Fruit fly (Drosophila melanogaster) whole organism, embryonic: Measurements from ENCODE around the gene Kif3C.

Source experiments
- B-H1 ChIP-seq: fragments of 200-800 bp; sonication (Bioruptor generic); IDR thresholded peaks from 3 replicates; pipeline ENCODE4 v1.3.6; 2022; ENCODE audit warnings: missing biosample characterization, missing genetic modification characterization
- B-H2 ChIP-seq: fragments of 200-800 bp; sonication (Bioruptor generic); optimal IDR thresholded peaks from 2 replicates; lab custom pipeline; 2018; ENCODE audit warnings: missing biosample characterization, mild to moderate bottlenecking, missing genetic modification characterization
- CG10147 ChIP-seq: fragments of 200-800 bp; sonication (Bioruptor generic); optimal IDR thresholded peaks from 2 replicates; lab custom pipeline; 2019; ENCODE audit warnings: missing biosample characterization, mild to moderate bottlenecking, missing genetic modification characterization, moderate library complexity
- CG1024 ChIP-seq: fragments of 200-800 bp; sonication (Bioruptor generic); IDR thresholded peaks from 2 replicates; pipeline ENCODE4 v1.3.6; 2022; ENCODE audit warnings: missing biosample characterization, missing genetic modification characterization
- CG11093 ChIP-seq: fragments of 200-800 bp; sonication (Bioruptor generic); IDR thresholded peaks from 3 replicates; pipeline ENCODE4 v1.3.6; 2022; ENCODE audit warnings: missing biosample characterization, missing genetic modification characterization
- CG11560 ChIP-seq: fragments of 200-800 bp; sonication (Bioruptor generic); IDR thresholded peaks from 3 replicates; pipeline ENCODE4 v1.3.6; 2022; ENCODE audit warnings: missing biosample characterization, missing genetic modification characterization
- CG11723 ChIP-seq: fragments of 200-800 bp; sonication (Bioruptor generic); optimal IDR thresholded peaks from 2 replicates; lab custom pipeline; 2017; ENCODE audit warnings: missing biosample characterization, mild to moderate bottlenecking, missing genetic modification characterization
- CG15514 ChIP-seq: fragments of 200-800 bp; sonication (Bioruptor generic); optimal IDR thresholded peaks from 3 replicates; lab custom pipeline; 2017; ENCODE audit warnings: missing biosample characterization, missing genetic modification characterization, mild to moderate bottlenecking, moderate library complexity, missing genetic modification reagents
- CG17361 ChIP-seq: fragments of 200-800 bp; sonication (Bioruptor generic); IDR thresholded peaks from 3 replicates; pipeline ENCODE4 v1.3.6; 2022; ENCODE audit warnings: missing biosample characterization, missing genetic modification characterization
- CG18011 ChIP-seq: fragments of 200-800 bp; sonication (Bioruptor generic); optimal IDR thresholded peaks from 2 replicates; lab custom pipeline; 2017; ENCODE audit warnings: missing biosample characterization, missing genetic modification characterization, mild to moderate bottlenecking, moderate library complexity, missing genotype
- CG1832 ChIP-seq: fragments of 200-800 bp; sonication (Bioruptor generic); optimal IDR thresholded peaks from 2 replicates; lab custom pipeline; 2017; ENCODE audit warnings: missing biosample characterization, mild to moderate bottlenecking, missing genetic modification characterization, inconsistent platforms
- CG34224 ChIP-seq: fragments of 200-800 bp; sonication (Bioruptor generic); IDR thresholded peaks from 3 replicates; pipeline ENCODE4 v1.3.6; 2022; ENCODE audit warnings: missing biosample characterization, missing genetic modification characterization; ENCODE audit not compliant: partially characterized antibody
- CG3726 ChIP-seq: fragments of 200-800 bp; sonication (Bioruptor generic); IDR thresholded peaks from 3 replicates; pipeline ENCODE4, ENCODE4 v1.3.6; 2022; ENCODE audit warnings: missing biosample characterization, missing genetic modification characterization
- CG4282 ChIP-seq: fragments of 200-800 bp; sonication (Bioruptor generic); optimal IDR thresholded peaks from 2 replicates; lab custom pipeline; 2016; ENCODE audit warnings: missing biosample characterization, missing genetic modification characterization
- CG5953 ChIP-seq: fragments of 200-800 bp; sonication (Bioruptor generic); IDR thresholded peaks from 2 replicates; pipeline ENCODE4 v1.3.6; 2022; ENCODE audit warnings: missing biosample characterization, missing genetic modification characterization
- CG7271 ChIP-seq: fragments of 200-800 bp; sonication (Bioruptor generic); optimal IDR thresholded peaks from 2 replicates; lab custom pipeline; 2018; ENCODE audit warnings: missing biosample characterization, mild to moderate bottlenecking, missing genetic modification characterization, moderate library complexity
- CG7987 ChIP-seq: fragments of 200-800 bp; sonication (Bioruptor generic); optimal IDR thresholded peaks from 2 replicates; lab custom pipeline; 2018; ENCODE audit warnings: missing biosample characterization, mild to moderate bottlenecking, missing genetic modification characterization, moderate library complexity
- CG8281 ChIP-seq: fragments of 200-800 bp; sonication (Bioruptor generic); optimal IDR thresholded peaks from 2 replicates; lab custom pipeline; 2018; ENCODE audit warnings: missing biosample characterization, mild to moderate bottlenecking, missing genetic modification characterization, moderate library complexity
- CG8924 ChIP-seq: fragments of 200-800 bp; optimal IDR thresholded peaks from 3 replicates; lab custom pipeline; 2019; ENCODE audit warnings: missing biosample characterization, mild to moderate bottlenecking, missing genetic modification characterization, moderate library complexity
- CG9797 ChIP-seq: fragments of 200-800 bp; sonication (Bioruptor generic); optimal IDR thresholded peaks from 3 replicates; lab custom pipeline; 2018; ENCODE audit warnings: missing biosample characterization, mild to moderate bottlenecking, missing genetic modification characterization
- CG9817 ChIP-seq: fragments of 200-800 bp; sonication (Bioruptor generic); optimal IDR thresholded peaks from 2 replicates; lab custom pipeline; 2018; ENCODE audit warnings: missing biosample characterization, mild to moderate bottlenecking, missing genetic modification characterization, moderate library complexity
- Doc3 ChIP-seq: fragments of 200-800 bp; sonication (Bioruptor generic); IDR thresholded peaks from 3 replicates; pipeline ENCODE4 v1.3.6; 2022; ENCODE audit warnings: missing biosample characterization, missing genetic modification characterization; ENCODE audit not compliant: partially characterized antibody
- E2f1 ChIP-seq: fragments of 200-800 bp; sonication (Bioruptor generic); IDR thresholded peaks from 2 replicates; pipeline ENCODE4 v1.3.6; 2022; ENCODE audit warnings: missing biosample characterization, missing genetic modification characterization
- E2f2 ChIP-seq: fragments of 200-800 bp; sonication (Bioruptor generic); IDR thresholded peaks from 2 replicates; pipeline ENCODE4 v1.3.6; 2022; ENCODE audit warnings: missing biosample characterization, missing genetic modification characterization
- Hr78 ChIP-seq, 2 experiments: fragments of 200-800 bp in 1 of 2; fragments of >200 bp in 1 of 2; sonication (Bioruptor generic) in 1 of 2; optimal IDR thresholded peaks; 2 replicates each; lab custom pipeline; 2017 to 2019; ENCODE audit warnings: missing biosample characterization in 2 of 2, missing genetic modification characterization in 2 of 2, mild to moderate bottlenecking in 1 of 2, moderate library complexity in 1 of 2
- Mes4 ChIP-seq: fragments of 200-800 bp; sonication (Bioruptor generic); optimal IDR thresholded peaks from 2 replicates; lab custom pipeline; 2016; ENCODE audit warnings: missing biosample characterization, missing genetic modification characterization
- Nf-YA ChIP-seq: fragments of 200-800 bp; sonication (Bioruptor generic); IDR thresholded peaks from 2 replicates; pipeline ENCODE4 v1.3.6; 2022; ENCODE audit warnings: missing biosample characterization, missing genetic modification characterization
- Scr ChIP-seq: fragments of 200-800 bp; sonication (Bioruptor generic); IDR thresholded peaks from 2 replicates; pipeline ENCODE4 v1.3.6; 2022; ENCODE audit warnings: missing biosample characterization, missing genetic modification characterization; ENCODE audit not compliant: partially characterized antibody
- Xbp1 ChIP-seq: fragments of 200-800 bp; sonication (Bioruptor generic); optimal IDR thresholded peaks from 3 replicates; lab custom pipeline; 2016; ENCODE audit warnings: missing biosample characterization, mild to moderate bottlenecking, missing genetic modification characterization
- bsh ChIP-seq, 2 experiments: fragments of 200-800 bp; sonication (Bioruptor generic); optimal IDR thresholded peaks; 2 replicates each; lab custom pipeline; 2017 to 2018; ENCODE audit warnings: mild to moderate bottlenecking in 2 of 2, missing biosample characterization in 2 of 2, missing genetic modification characterization in 2 of 2, moderate library complexity in 1 of 2
- cato ChIP-seq: fragments of 200-800 bp; sonication (Bioruptor generic); optimal IDR thresholded peaks from 2 replicates; lab custom pipeline; 2016; ENCODE audit warnings: missing biosample characterization, missing genetic modification characterization, borderline replicate concordance
- dm ChIP-seq: fragments of 200-800 bp; sonication (Bioruptor generic); optimal IDR thresholded peaks from 3 replicates; lab custom pipeline; 2016; ENCODE audit warnings: missing biosample characterization, missing genetic modification characterization
- ftz-f1 ChIP-seq: fragments of 200-800 bp; sonication (Bioruptor generic); optimal IDR thresholded peaks from 2 replicates; lab custom pipeline; 2016; ENCODE audit warnings: missing biosample characterization, missing genetic modification characterization
- hkb ChIP-seq, 2 experiments: fragments of 200-800 bp in 1 of 2; fragments of >200 bp in 1 of 2; sonication (Bioruptor generic) in 1 of 2; IDR thresholded peaks in 1 of 2; optimal IDR thresholded peaks in 1 of 2; 2 replicates each; pipeline versions ENCODE4 v1.3.6 to Lab custom; 2017 to 2022; ENCODE audit warnings: missing biosample characterization in 1 of 2, missing genetic modification characterization in 1 of 2
- insv ChIP-seq, 2 experiments: fragments of 200-800 bp; sonication (Bioruptor generic); optimal IDR thresholded peaks; 3 replicates each; lab custom pipeline; 2016 to 2018; ENCODE audit warnings: missing biosample characterization in 2 of 2, missing genetic modification characterization in 2 of 2
- nerfin-1 ChIP-seq: fragments of 200-800 bp; sonication (Bioruptor generic); optimal IDR thresholded peaks from 3 replicates; lab custom pipeline; 2019; ENCODE audit warnings: missing biosample characterization, mild to moderate bottlenecking, missing genetic modification characterization, moderate library complexity
- nerfin-2 ChIP-seq: fragments of 200-800 bp; sonication (Bioruptor generic); IDR thresholded peaks from 2 replicates; pipeline ENCODE4 v1.3.6; 2022; ENCODE audit warnings: missing biosample characterization, missing genetic modification characterization; ENCODE audit not compliant: partially characterized antibody
- onecut ChIP-seq: fragments of 200-800 bp; sonication (Bioruptor generic); IDR thresholded peaks from 2 replicates; pipeline ENCODE4 v1.3.6; 2022; ENCODE audit warnings: missing biosample characterization, missing genetic modification characterization
- org-1 ChIP-seq: fragments of 200-800 bp; sonication (Bioruptor generic); optimal IDR thresholded peaks from 2 replicates; lab custom pipeline; 2017; ENCODE audit warnings: missing biosample characterization, missing genetic modification characterization
- prd ChIP-seq, 3 experiments: fragments of >200 bp in 2 of 3; fragments of 200-800 bp in 1 of 3; sonication (Bioruptor generic) in 1 of 3; optimal IDR thresholded peaks in 2 of 3; IDR thresholded peaks in 1 of 3; 2 replicates in 2 of 3; 3 replicates in 1 of 3; pipeline versions ENCODE4 v1.3.6 to Lab custom; 2017 to 2022; ENCODE audit warnings: missing biosample characterization in 1 of 3, missing genetic modification characterization in 1 of 3
- run ChIP-seq: fragments of 200-800 bp; sonication (Bioruptor generic); optimal IDR thresholded peaks from 3 replicates; lab custom pipeline; 2018; ENCODE audit warnings: missing biosample characterization, mild to moderate bottlenecking, missing genetic modification characterization
- slbo ChIP-seq: fragments of 200-800 bp; sonication (Bioruptor generic); IDR thresholded peaks from 2 replicates; pipeline ENCODE4 v1.3.6; 2022; ENCODE audit warnings: missing biosample characterization, missing genetic modification characterization
- slp2 ChIP-seq: fragments of 200-800 bp; sonication (Bioruptor generic); optimal IDR thresholded peaks from 2 replicates; lab custom pipeline; 2016; ENCODE audit warnings: missing biosample characterization, missing genetic modification characterization
- stc ChIP-seq: fragments of 200-800 bp; sonication (Bioruptor generic); IDR thresholded peaks from 2 replicates; pipeline ENCODE4 v1.3.6; 2022; ENCODE audit warnings: missing biosample characterization, missing genetic modification characterization
- wdn ChIP-seq: fragments of 200-800 bp; sonication (Bioruptor generic); IDR thresholded peaks from 2 replicates; pipeline ENCODE4 v1.3.6; 2022; ENCODE audit warnings: missing biosample characterization, missing genetic modification characterization
- wek ChIP-seq: fragments of 200-800 bp; sonication (Bioruptor generic); optimal IDR thresholded peaks from 3 replicates; lab custom pipeline; 2018; ENCODE audit warnings: missing biosample characterization, mild to moderate bottlenecking, missing genetic modification characterization, moderate library complexity

Kif3C gene

dm6 chr4:1112867-1113769 is 34.1 kb upstream of the Kif3C start (continued):
- TF ChIP-seq E2f2 (GFP tag; lab: Robert Waterston, UW) = peak; percentile 80
- TF ChIP-seq B-H2 (GFP tag; lab: Kevin White, UChicago) = peak; percentile 83
- peak; percentile 70 for TF ChIP-seq onecut (GFP tag; lab: Robert Waterston, UW)
- TF ChIP-seq CG4282 (GFP tag; lab: Kevin White, UChicago) = peak; percentile 86
- TF ChIP-seq CG1024 (GFP tag; lab: Robert Waterston, UW) = peak; percentile 66; the same call in 1 of the 2 replicates
- TF ChIP-seq wdn (GFP tag; lab: Robert Waterston, UW) = no peak; the same call in 1 of the 2 replicates
- TF ChIP-seq CG15514 (GFP tag; lab: Kevin White, UChicago) = no peak
- peak; percentile 35 for TF ChIP-seq ftz-f1 (GFP tag; lab: Kevin White, UChicago)
- no peak; the same call in 2 of the 3 replicates for TF ChIP-seq CG11093 (GFP tag; lab: Robert Waterston, UW)
- peak; percentile 88 for TF ChIP-seq CG10147 (GFP tag; lab: Kevin White, UChicago)
- no peak for TF ChIP-seq CG1832 (GFP tag; lab: Kevin White, UChicago)
- TF ChIP-seq prd (optimal IDR thresholded peaks at IDR 0.05; lab: Kevin White, UChicago) = no peak
- no peak; the same call in 2 of the 3 replicates for TF ChIP-seq prd (GFP tag; IDR thresholded peaks at IDR 0.05; lab: Robert Waterston, UW)
- no peak for TF ChIP-seq org-1 (GFP tag; lab: Kevin White, UChicago)
- TF ChIP-seq hkb (optimal IDR thresholded peaks at IDR 0.05; lab: Kevin White, UChicago) = no peak
- peak; percentile 94 for TF ChIP-seq hkb (GFP tag; IDR thresholded peaks at IDR 0.05; lab: Robert Waterston, UW)
- peak; percentile 91 for TF ChIP-seq CG7987 (GFP tag; lab: Kevin White, UChicago)
- TF ChIP-seq CG7271 (tag; lab: Kevin White, UChicago) = peak; percentile 85
- TF ChIP-seq E2f1 (GFP tag; lab: Robert Waterston, UW) = no peak; the same call in 1 of the 2 replicates
- TF ChIP-seq CG8924 (tag; lab: Kevin White, UChicago) = peak; percentile 95
- no peak for TF ChIP-seq CG34224
- peak; percentile 87 for TF ChIP-seq dm (GFP tag; lab: Kevin White, UChicago)
- peak; percentile 88 for TF ChIP-seq cato (GFP tag; lab: Kevin White, UChicago)
- TF ChIP-seq slbo = no peak; the same call in 1 of the 2 replicates
- TF ChIP-seq nerfin-2 (GFP tag; lab: Robert Waterston, UW) = no peak
- TF ChIP-seq Scr = no peak
- peak; percentile 96; the same call in 1 of the 2 replicates for TF ChIP-seq stc (GFP tag; lab: Robert Waterston, UW)
- TF ChIP-seq Xbp1 (GFP tag; lab: Kevin White, UChicago) = peak; percentile 96
- TF ChIP-seq Mes4 (GFP tag; lab: Kevin White, UChicago) = peak; percentile 88
- no peak for TF ChIP-seq Doc3 (GFP tag; lab: Robert Waterston, UW)
- peak; percentile 88 for TF ChIP-seq slp2 (GFP tag; lab: Kevin White, UChicago)
- peak; percentile 87 for TF ChIP-seq CG11723 (GFP tag; lab: Kevin White, UChicago)
- no peak for TF ChIP-seq CG8281
- TF ChIP-seq CG11560 (tag; lab: Robert Waterston, UW) = no peak
- TF ChIP-seq run = no peak
- TF ChIP-seq CG18011 (GFP tag; lab: Kevin White, UChicago) = peak; percentile 82
- no peak for TF ChIP-seq CG9817 (tag; lab: Kevin White, UChicago)
- no peak for TF ChIP-seq CG5953 (GFP tag; lab: Robert Waterston, UW)
- no peak for TF ChIP-seq Hr78 (GFP tag; optimal IDR thresholded peaks at IDR 0.05; lab: Kevin White, UChicago)
- TF ChIP-seq CG9797 = no peak
- TF ChIP-seq B-H1 (GFP tag; lab: Robert Waterston, UW) = peak; percentile 92; the same call in 2 of the 3 replicates
- no peak for TF ChIP-seq nerfin-1
- peak; percentile 81 for TF ChIP-seq wek
- peak; percentile 78 for TF ChIP-seq Nf-YA (GFP tag; lab: Robert Waterston, UW)
- TF ChIP-seq insv (GFP tag; optimal IDR thresholded peaks at IDR 0.05; lab: Kevin White, UChicago) = peak in 1 of 2 experiments; percentile 73
- TF ChIP-seq bsh (GFP tag; optimal IDR thresholded peaks at IDR 0.05; lab: Kevin White, UChicago) = peak; percentile 89 to 96
- TF ChIP-seq CG17361 (GFP tag; lab: Robert Waterston, UW) = peak; percentile 96; the same call in 2 of the 3 replicates
- no peak; the same call in 2 of the 3 replicates for TF ChIP-seq CG3726 (GFP tag; lab: Robert Waterston, UW)
